Worm (Caenorhabditis elegans) whole organism, L2 larva: ENCODE data around the gene C06B3.1.

Experiments
- ZK546.5 ChIP-seq: sonication (generic microtip); optimal IDR thresholded peaks from 2 replicates; lab custom pipeline; 2017; ENCODE audit warnings: missing biosample characterization, missing genetic modification characterization
- ceh-82 ChIP-seq: fragments of 150-350 bp; optimal IDR thresholded peaks from 2 replicates; lab custom pipeline; 2014; ENCODE audit warnings: missing biosample characterization, missing genetic modification characterization
- fos-1 ChIP-seq: fragments of 150-350 bp; optimal IDR thresholded peaks from 2 replicates; lab custom pipeline; 2014; ENCODE audit warnings: missing biosample characterization, missing genetic modification characterization
- lin-11 ChIP-seq: fragments of 150-350 bp; sonication (generic microtip); optimal IDR thresholded peaks from 2 replicates; lab custom pipeline; 2014; ENCODE audit warnings: missing biosample characterization, missing genetic modification characterization, inconsistent platforms, mixed read lengths
- mdl-1 ChIP-seq, 2 experiments: fragments of 150-350 bp in 1 of 2; sonication (generic microtip) in 1 of 2; optimal IDR thresholded peaks; 2 replicates each; lab custom pipeline; 2017; ENCODE audit warnings: missing biosample characterization in 2 of 2, missing genetic modification characterization in 2 of 2
- nhr-77 ChIP-seq: fragments of 150-350 bp; optimal IDR thresholded peaks from 2 replicates; lab custom pipeline; 2014; ENCODE audit warnings: missing biosample characterization, missing genetic modification characterization
- ztf-4 ChIP-seq: fragments of 150-350 bp; optimal IDR thresholded peaks from 2 replicates; lab custom pipeline; 2014; ENCODE audit warnings: missing biosample characterization, missing genetic modification characterization

ce11 chrV:13889516-13889915, 13.1 kb upstream of the C06B3.1 start, which contains the start of gene spp-12:
- TF ChIP-seq ceh-82 (tag; lab: Kevin White, UChicago) (no peak), fos-1 (tag; lab: Kevin White, UChicago) (no peak), ZK546.5 (tag; lab: Kevin White, UChicago) (no peak), ztf-4 (tag; lab: Kevin White, UChicago) (no peak), mdl-1 (tag; optimal IDR thresholded peaks at IDR 0.05; lab: Kevin White, UChicago) (no peak), nhr-77 (tag; lab: Kevin White, UChicago) (no peak), lin-11 (no peak)
